Worm (Caenorhabditis elegans): Measurements from ENCODE around the gene F10E9.11.

Gene F10E9.11

DNA sequence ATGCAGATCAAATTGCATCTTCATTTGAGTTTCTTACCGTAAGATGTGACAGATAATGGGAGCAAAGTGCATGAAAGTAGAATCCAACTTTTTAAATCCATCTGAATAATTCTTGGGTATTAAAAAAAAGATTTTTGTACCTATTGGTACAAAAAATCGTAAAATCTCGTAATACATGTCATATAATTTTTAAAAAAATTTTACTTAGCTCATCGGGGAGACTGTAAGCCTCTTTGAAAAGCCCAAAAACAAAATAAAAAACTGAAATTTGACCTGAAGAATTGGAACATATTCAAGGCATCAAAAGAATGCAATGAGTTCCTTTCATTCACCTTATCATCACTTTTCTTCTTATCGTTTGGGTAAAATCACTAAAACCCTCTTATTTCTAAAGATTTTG lies 43.2 kb downstream of the F10E9.11 start, which contains the start of gene clec-160:
Gene clec-160, minus strand, starts transcription at position 101 of the 400 bp plus-strand sequence.
- TF ChIP-seq C08G9.2 (tag; optimal IDR thresholded peaks at IDR 0.05) (no peak), che-1 (tag; optimal IDR thresholded peaks at IDR 0.05) (no peak), pha-2 (tag; optimal IDR thresholded peaks at IDR 0.05) (no peak), dmd-4 (tag; optimal IDR thresholded peaks at IDR 0.05; ENCODE audit: borderline replicate concordance) (no peak), odd-2 (tag; optimal IDR thresholded peaks at IDR 0.05) (no peak), dve-1 (tag; optimal IDR thresholded peaks at IDR 0.05) (no peak), madf-2 (tag; optimal IDR thresholded peaks at IDR 0.05) (no peak), sox-4 (tag; optimal IDR thresholded peaks at IDR 0.05) (no peak), ztf-16 (tag; optimal IDR thresholded peaks at IDR 0.05) (no peak), ref-2 (tag; optimal IDR thresholded peaks at IDR 0.05) (no peak), nhr-11 (tag; optimal IDR thresholded peaks at IDR 0.05) (no peak), K02D7.2 (tag; optimal IDR thresholded peaks at IDR 0.05) (no peak), F13H6.1 (tag; optimal IDR thresholded peaks at IDR 0.05) (no peak), tbx-2 (tag; optimal IDR thresholded peaks at IDR 0.05) (no peak)

DNA sequence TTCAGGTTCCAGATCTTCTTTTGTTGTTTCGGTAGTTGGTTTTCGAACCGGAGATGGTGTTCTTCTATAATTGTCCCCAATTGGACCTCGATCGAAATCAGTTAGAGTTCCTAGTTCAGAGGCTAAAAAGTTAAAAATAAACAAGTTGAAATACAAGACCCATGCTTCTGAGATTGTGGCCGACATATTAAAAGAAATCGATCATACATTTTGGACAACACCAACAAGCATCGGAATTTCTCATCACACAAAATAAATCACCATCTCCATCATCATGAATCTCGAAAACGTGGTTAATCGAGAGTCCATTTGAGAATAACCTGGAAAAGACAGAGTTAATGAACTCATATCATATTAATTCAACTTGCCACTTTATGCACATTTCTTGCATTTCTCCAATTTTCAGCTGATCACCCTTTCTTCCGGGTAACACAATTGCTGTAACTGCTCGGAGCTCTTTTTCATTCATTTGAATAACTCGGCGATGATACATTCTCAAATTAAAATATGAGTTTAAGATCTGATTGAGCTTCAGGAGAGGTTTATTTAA lies 47.3 kb downstream of the F10E9.11 start, which contains the start of the genes mps-4 and F09G8.10:
Gene mps-4, minus strand, starts transcription at position 101 of the 550 bp plus-strand sequence.
Gene F09G8.10, minus strand, starts transcription at position 500 of the 550 bp plus-strand sequence.
- TF ChIP-seq ceh-22 (tag; optimal IDR thresholded peaks at IDR 0.05) (no peak), tbx-2 (tag; optimal IDR thresholded peaks at IDR 0.05) (no peak), madf-2 (tag; optimal IDR thresholded peaks at IDR 0.05) (no peak), odd-2 (tag; optimal IDR thresholded peaks at IDR 0.05) (no peak), unc-86 (tag; optimal IDR thresholded peaks at IDR 0.05) (no peak), ceh-19 (GFP tag; optimal IDR thresholded peaks at IDR 0.05) (no peak), npax-4 (tag; optimal IDR thresholded peaks at IDR 0.05) (no peak), ceh-48 (tag; optimal IDR thresholded peaks at IDR 0.05) (no peak), F13H6.1 (tag; optimal IDR thresholded peaks at IDR 0.05) (no peak), pqm-1 (tag; optimal IDR thresholded peaks at IDR 0.05) (no peak), ceh-14 (tag; optimal IDR thresholded peaks at IDR 0.05) (no peak), ahr-1 (tag; optimal IDR thresholded peaks at IDR 0.05) (no peak)

Measured in whole organism, late embryonic.